Worm (Caenorhabditis elegans) whole organism, mixed stage, embryonic: Measurements from ENCODE around the gene T22G5.3.

ENCODE experiments used
- M03D4.4 ChIP-seq: sonication (generic microtip); optimal IDR thresholded peaks from 2 replicates; lab custom pipeline; 2017; ENCODE audit warnings: mild to moderate bottlenecking, missing genetic modification characterization, missing compliant biosample characterization
- bed-3 ChIP-seq: fragments of 200-800 bp; sonication (Bioruptor generic); optimal IDR thresholded peaks from 3 replicates; lab custom pipeline; 2018; ENCODE audit warnings: mild to moderate bottlenecking, missing genetic modification characterization, moderate library complexity, missing compliant biosample characterization
- blmp-1 ChIP-seq: fragments of 150-350 bp; optimal IDR thresholded peaks from 2 replicates; lab custom pipeline; 2014; ENCODE audit warnings: missing biosample characterization, missing genetic modification characterization
- ceh-43 ChIP-seq: fragments of 200-800 bp; sonication (Bioruptor generic); optimal IDR thresholded peaks from 2 replicates; lab custom pipeline; 2018; ENCODE audit warnings: mild to moderate bottlenecking, missing genetic modification characterization, moderate library complexity, missing compliant biosample characterization
- ceh-83 ChIP-seq: fragments of 200-800 bp; sonication (Bioruptor generic); optimal IDR thresholded peaks from 2 replicates; lab custom pipeline; 2018; ENCODE audit warnings: mild to moderate bottlenecking, missing genetic modification characterization, missing compliant biosample characterization
- ces-1 ChIP-seq: fragments of 150-350 bp; optimal IDR thresholded peaks from 2 replicates; lab custom pipeline; 2014; ENCODE audit warnings: missing biosample characterization, missing genetic modification reagents, missing genetic modification characterization
- cnd-1 ChIP-seq: fragments of 200-800 bp; sonication (Bioruptor generic); optimal IDR thresholded peaks from 2 replicates; lab custom pipeline; 2018; ENCODE audit warnings: mild to moderate bottlenecking, missing genetic modification characterization, missing compliant biosample characterization
- drap-1 ChIP-seq: fragments of 200-800 bp; sonication (Bioruptor generic); optimal IDR thresholded peaks from 3 replicates; lab custom pipeline; 2018; ENCODE audit warnings: mild to moderate bottlenecking, missing genetic modification characterization, missing compliant biosample characterization
- elt-1 ChIP-seq: sonication (generic microtip); optimal IDR thresholded peaks from 2 replicates; lab custom pipeline; 2017; ENCODE audit warnings: missing genetic modification characterization, mild to moderate bottlenecking, missing compliant biosample characterization, antibody characterized with exemption, moderate library complexity, borderline replicate concordance; ENCODE audit not compliant: insufficient read depth
- flh-1 ChIP-seq: fragments of 200-800 bp; sonication (Bioruptor generic); optimal IDR thresholded peaks from 2 replicates; lab custom pipeline; 2018; ENCODE audit warnings: mild to moderate bottlenecking, missing genetic modification characterization, moderate library complexity, missing compliant biosample characterization
- ham-2 ChIP-seq: fragments of 200-800 bp; sonication (Bioruptor generic); optimal IDR thresholded peaks from 2 replicates; lab custom pipeline; 2018; ENCODE audit warnings: mild to moderate bottlenecking, missing genetic modification characterization, missing compliant biosample characterization
- hlh-1 ChIP-seq: fragments of 150-350 bp; optimal IDR thresholded peaks from 2 replicates; lab custom pipeline; 2014; ENCODE audit warnings: missing biosample characterization, missing genetic modification reagents, missing genetic modification characterization
- lin-13 ChIP-seq: fragments of 150-350 bp; optimal IDR thresholded peaks from 2 replicates; lab custom pipeline; 2014; ENCODE audit warnings: missing biosample characterization, missing genetic modification characterization
- lin-32 ChIP-seq: fragments of 200-800 bp; sonication (Bioruptor generic); optimal IDR thresholded peaks from 2 replicates; lab custom pipeline; 2018; ENCODE audit warnings: mild to moderate bottlenecking, missing genetic modification characterization, missing compliant biosample characterization
- lsy-2 ChIP-seq: fragments of 150-350 bp; optimal IDR thresholded peaks from 2 replicates; lab custom pipeline; 2014; ENCODE audit warnings: missing biosample characterization, missing genetic modification characterization
- mab-5 ChIP-seq: fragments of 150-350 bp; optimal IDR thresholded peaks from 2 replicates; lab custom pipeline; 2014; ENCODE audit warnings: missing biosample characterization, missing genetic modification characterization
- mep-1 ChIP-seq: fragments of 150-350 bp; optimal IDR thresholded peaks from 2 replicates; lab custom pipeline; 2017; ENCODE audit warnings: missing biosample characterization, missing genetic modification reagents, missing genetic modification characterization, inconsistent platforms
- mls-2 ChIP-seq: sonication (generic microtip); optimal IDR thresholded peaks from 2 replicates; lab custom pipeline; 2016; ENCODE audit warnings: mild to moderate bottlenecking, missing genetic modification characterization, moderate library complexity, missing compliant biosample characterization
- nhr-12 ChIP-seq: fragments of 150-350 bp; optimal IDR thresholded peaks from 2 replicates; lab custom pipeline; 2014; ENCODE audit warnings: missing biosample characterization, missing genetic modification characterization
- nhr-2 ChIP-seq: fragments of 150-350 bp; optimal IDR thresholded peaks from 2 replicates; lab custom pipeline; 2014; ENCODE audit warnings: missing biosample characterization, missing genetic modification characterization
- nhr-237 ChIP-seq: fragments of 150-350 bp; optimal IDR thresholded peaks from 2 replicates; lab custom pipeline; 2014; ENCODE audit warnings: missing biosample characterization, missing genetic modification characterization
- nhr-28 ChIP-seq: fragments of 150-350 bp; optimal IDR thresholded peaks from 2 replicates; lab custom pipeline; 2014; ENCODE audit warnings: missing biosample characterization, missing genetic modification characterization
- nhr-76 ChIP-seq: sonication (generic microtip); optimal IDR thresholded peaks from 2 replicates; lab custom pipeline; 2017; ENCODE audit warnings: missing biosample characterization, missing genetic modification characterization
- pha-4 ChIP-seq: fragments of 150-350 bp; optimal IDR thresholded peaks from 2 replicates; lab custom pipeline; 2018; ENCODE audit warnings: missing biosample characterization, missing genetic modification reagents, missing genetic modification characterization
- sem-2 ChIP-seq: fragments of 200-800 bp; sonication (Bioruptor generic); optimal IDR thresholded peaks from 2 replicates; lab custom pipeline; 2018; ENCODE audit warnings: mild to moderate bottlenecking, missing genetic modification characterization, missing compliant biosample characterization
- snpc-4 ChIP-seq: fragments of 150-350 bp; optimal IDR thresholded peaks from 2 replicates; lab custom pipeline; 2014; ENCODE audit warnings: missing biosample characterization, missing genetic modification characterization
- sptf-1 ChIP-seq: sonication (generic microtip); optimal IDR thresholded peaks from 2 replicates; lab custom pipeline; 2017; ENCODE audit warnings: mild to moderate bottlenecking, missing genetic modification characterization, moderate library complexity, missing compliant biosample characterization
- tbx-8 ChIP-seq: fragments of 200-800 bp; sonication (Bioruptor generic); optimal IDR thresholded peaks from 2 replicates; lab custom pipeline; 2018; ENCODE audit warnings: mild to moderate bottlenecking, missing genetic modification characterization, moderate library complexity, missing compliant biosample characterization
- unc-120 ChIP-seq: sonication (generic microtip); optimal IDR thresholded peaks from 2 replicates; lab custom pipeline; 2017; ENCODE audit warnings: missing genetic modification characterization, missing compliant biosample characterization; ENCODE audit not compliant: poor library complexity, severe bottlenecking
- unc-39 ChIP-seq: fragments of 150-350 bp; optimal IDR thresholded peaks from 2 replicates; lab custom pipeline; 2014; ENCODE audit warnings: missing biosample characterization, missing genetic modification characterization
- unc-62 ChIP-seq: fragments of 150-350 bp; optimal IDR thresholded peaks from 2 replicates; lab custom pipeline; 2014; ENCODE audit warnings: missing biosample characterization, missing genetic modification reagents, missing genetic modification characterization
- zip-8 ChIP-seq: fragments of 150-350 bp; optimal IDR thresholded peaks from 2 replicates; lab custom pipeline; 2014; ENCODE audit warnings: missing biosample characterization, missing genetic modification characterization
- ztf-11 ChIP-seq: fragments of 150-350 bp; optimal IDR thresholded peaks from 2 replicates; lab custom pipeline; 2014; ENCODE audit warnings: missing biosample characterization, missing genetic modification characterization

Gene T22G5.3

DNA sequence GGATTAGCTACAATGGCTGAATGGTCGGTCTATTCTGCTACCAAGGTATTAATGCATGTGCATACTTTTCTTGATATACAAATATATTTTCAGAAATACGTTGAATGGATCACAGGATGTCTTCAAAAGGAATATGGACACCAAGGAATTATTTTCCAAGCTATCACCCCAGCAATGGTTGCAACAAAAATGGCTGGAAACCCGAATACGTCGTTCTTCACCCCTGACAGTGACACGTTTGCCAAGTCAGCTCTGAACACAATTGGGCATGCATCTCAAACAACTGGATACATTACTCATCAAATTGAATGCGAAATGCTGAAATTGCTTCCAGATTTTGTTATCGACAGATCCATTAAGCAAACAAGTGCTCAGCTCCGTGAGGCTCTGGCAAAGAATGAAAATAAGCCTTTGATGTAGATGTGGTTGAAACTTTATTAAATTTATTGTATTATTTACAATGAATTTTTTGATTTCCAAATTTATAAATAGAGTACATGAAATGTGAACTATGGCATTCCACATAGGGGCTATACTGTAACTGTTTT, 26.9 kb downstream of the T22G5.3 start:
- TF ChIP-seq nhr-12 (tag; lab: Kevin White, UChicago) (no peak), snpc-4 (tag; lab: Kevin White, UChicago) (no peak), cnd-1 (tag; lab: Kevin White, UChicago) (no peak), ham-2 (GFP tag; lab: Kevin White, UChicago) (no peak), hlh-1 (tag; lab: Kevin White, UChicago) (no peak), ces-1 (GFP tag; lab: Kevin White, UChicago) (no peak), ztf-11 (no peak), nhr-2 (tag; lab: Kevin White, UChicago) (no peak), lsy-2 (tag; lab: Kevin White, UChicago) (no peak), drap-1 (GFP tag; lab: Kevin White, UChicago) (no peak), elt-1 (tag; lab: Kevin White, UChicago) (no peak), sptf-1 (no peak), flh-1 (GFP tag; lab: Kevin White, UChicago) (no peak)
- TF ChIP-seq, all 35 proteins: peak for 0

DNA sequence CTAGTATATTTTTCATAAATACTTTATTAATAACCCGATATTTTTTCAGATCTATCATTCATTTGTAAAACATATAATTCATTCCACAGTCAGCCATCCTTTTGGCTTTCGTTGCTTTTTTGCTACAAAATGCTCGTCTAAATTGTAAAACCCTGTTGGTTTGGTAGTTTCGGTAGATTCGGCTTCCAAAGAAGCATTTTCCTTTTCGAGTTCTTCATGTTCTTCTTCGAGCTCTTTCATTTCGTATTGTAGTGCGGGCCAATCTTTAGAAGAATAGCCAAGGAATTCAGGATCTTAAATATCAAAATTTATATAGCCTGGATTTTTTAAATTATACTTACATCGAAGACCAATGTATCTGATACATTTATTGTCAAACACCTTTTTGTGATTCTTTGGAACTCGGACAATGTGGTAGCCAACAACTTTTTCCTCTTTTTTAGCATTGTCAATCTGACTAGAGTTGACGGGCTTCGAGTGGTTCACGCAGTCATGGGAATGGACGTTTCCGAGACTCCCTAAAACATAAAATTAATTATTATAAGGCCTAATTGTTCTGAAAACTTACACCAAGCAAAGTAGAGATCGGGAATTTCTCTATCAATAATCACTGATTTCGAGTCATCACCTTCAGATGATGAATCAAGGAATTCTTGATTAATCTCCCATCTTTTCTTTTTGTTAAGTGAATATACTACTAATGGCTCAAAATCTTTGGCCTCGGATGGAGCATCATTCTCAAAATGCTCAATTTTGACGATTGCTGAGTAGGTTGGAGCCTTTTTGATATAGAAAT, 27.6 kb downstream of the T22G5.3 start:
- TF ChIP-seq nhr-237 (tag; lab: Kevin White, UChicago), result no peak
- no peak for TF ChIP-seq sem-2 (GFP tag; lab: Kevin White, UChicago)
- no peak for TF ChIP-seq unc-120 (tag; lab: Kevin White, UChicago)
- TF ChIP-seq lin-13 (tag; lab: Kevin White, UChicago), result no peak
- TF ChIP-seq ces-1 (GFP tag; lab: Kevin White, UChicago), result no peak
- no peak for TF ChIP-seq snpc-4 (tag; lab: Kevin White, UChicago)
- TF ChIP-seq unc-62 (GFP tag; lab: Kevin White, UChicago), result no peak
- no peak for TF ChIP-seq bed-3
- TF ChIP-seq tbx-8 (GFP tag; lab: Kevin White, UChicago), result no peak
- TF ChIP-seq drap-1 (GFP tag; lab: Kevin White, UChicago), result no peak
- TF ChIP-seq cnd-1 (tag; lab: Kevin White, UChicago), result no peak
- TF ChIP-seq nhr-12 (tag; lab: Kevin White, UChicago), result no peak
- TF ChIP-seq flh-1 (GFP tag; lab: Kevin White, UChicago), result no peak
- no peak for TF ChIP-seq ceh-83
- TF ChIP-seq zip-8, result no peak
- TF ChIP-seq hlh-1 (tag; lab: Kevin White, UChicago), result no peak
- no peak for TF ChIP-seq lin-32 (GFP tag; lab: Kevin White, UChicago)
- TF ChIP-seq nhr-76 (tag; lab: Kevin White, UChicago), result no peak

DNA sequence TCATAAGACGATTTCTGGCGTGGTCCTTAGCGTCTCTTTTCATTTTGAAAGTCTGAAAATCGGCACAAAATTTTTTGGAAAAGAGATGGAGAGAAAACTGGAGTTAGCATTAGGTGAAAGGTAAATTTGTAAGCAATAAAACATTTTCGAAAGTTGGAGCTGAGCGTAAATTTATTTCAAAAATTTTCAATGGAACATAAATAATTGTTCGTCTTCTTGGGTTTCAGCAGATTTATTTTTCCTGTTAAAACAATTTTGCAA, 28.1 kb downstream of the T22G5.3 start, which contains the start of gene C06B3.6:
C06B3.6 (minus strand) TSS at position 52 of the 261 bp plus-strand sequence.
- no peak for TF ChIP-seq mab-5 (tag; lab: Kevin White, UChicago)
- no peak for TF ChIP-seq drap-1 (GFP tag; lab: Kevin White, UChicago)
- no peak for TF ChIP-seq nhr-76 (tag; lab: Kevin White, UChicago)
- no peak for TF ChIP-seq cnd-1 (tag; lab: Kevin White, UChicago)
- no peak for TF ChIP-seq unc-39 (tag; lab: Kevin White, UChicago)

DNA sequence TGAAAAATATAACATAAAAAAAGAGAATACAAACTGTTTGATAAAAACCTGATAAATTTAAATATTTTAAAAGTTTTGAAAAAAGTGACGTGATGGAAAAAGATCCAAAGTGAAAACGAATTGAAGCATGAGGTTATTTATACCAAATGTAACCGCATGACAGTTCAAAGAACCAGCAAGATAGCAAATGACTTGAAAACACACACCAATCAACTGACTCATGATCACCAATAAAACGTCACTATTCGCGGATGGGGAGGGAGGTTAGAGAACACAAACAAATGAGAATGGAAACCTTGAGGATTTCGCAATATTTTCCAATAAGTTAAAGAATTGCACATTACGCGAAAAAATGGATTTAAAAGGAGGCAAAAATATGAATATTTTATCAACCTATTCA, 28.7 kb downstream of the T22G5.3 start, which contains the start of gene C06B3.7:
C06B3.7 (plus strand) TSS at position 287 of the 400 bp plus-strand sequence.
- no peak for TF ChIP-seq cnd-1 (tag; lab: Kevin White, UChicago)
- no peak for TF ChIP-seq elt-1 (tag; lab: Kevin White, UChicago)
- TF ChIP-seq ceh-83, result no peak
- TF ChIP-seq drap-1 (GFP tag; lab: Kevin White, UChicago), result no peak
- TF ChIP-seq nhr-237 (tag; lab: Kevin White, UChicago), result no peak
- TF ChIP-seq mab-5 (tag; lab: Kevin White, UChicago), result no peak
- no peak for TF ChIP-seq sptf-1
- TF ChIP-seq pha-4 (tag; lab: Kevin White, UChicago), result no peak
- TF ChIP-seq flh-1 (GFP tag; lab: Kevin White, UChicago), result no peak

DNA sequence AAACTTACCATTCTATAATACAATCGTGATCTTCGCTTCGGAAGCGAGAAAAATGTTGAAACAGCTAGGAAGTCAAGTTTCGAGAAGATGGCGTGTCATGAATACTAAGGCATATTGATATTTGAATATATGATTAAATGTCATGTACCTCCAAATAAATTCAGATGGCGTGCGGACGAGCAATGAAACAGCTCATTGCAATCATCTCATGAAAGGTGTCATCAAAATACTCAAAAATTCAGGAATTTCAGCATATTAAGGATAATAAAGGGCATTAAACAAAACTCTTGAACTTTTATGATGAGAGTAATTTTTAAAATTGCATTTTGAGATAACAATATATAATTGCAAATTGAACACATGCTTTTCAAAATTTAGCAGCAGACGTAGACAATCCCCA, 34.7 kb downstream of the T22G5.3 start, which contains the start of gene gcy-32:
gcy-32 (minus strand) TSS at position 101 of the 400 bp plus-strand sequence.
- no peak for TF ChIP-seq M03D4.4 (tag; lab: Kevin White, UChicago)
- no peak for TF ChIP-seq mls-2 (tag; lab: Kevin White, UChicago)
- no peak for TF ChIP-seq cnd-1 (tag; lab: Kevin White, UChicago)
- no peak for TF ChIP-seq hlh-1 (tag; lab: Kevin White, UChicago)
- TF ChIP-seq pha-4 (tag; lab: Kevin White, UChicago), result no peak
- no peak for TF ChIP-seq zip-8
- TF ChIP-seq sptf-1, result no peak
- no peak for TF ChIP-seq nhr-28
- TF ChIP-seq lsy-2 (tag; lab: Kevin White, UChicago), result no peak
- TF ChIP-seq flh-1 (GFP tag; lab: Kevin White, UChicago), result no peak
- no peak for TF ChIP-seq drap-1 (GFP tag; lab: Kevin White, UChicago)
- no peak for TF ChIP-seq blmp-1
- TF ChIP-seq mep-1 (tag; lab: Kevin White, UChicago), result no peak
- TF ChIP-seq unc-39 (tag; lab: Kevin White, UChicago), result no peak
- no peak for TF ChIP-seq ham-2 (GFP tag; lab: Kevin White, UChicago)
- no peak for TF ChIP-seq nhr-76 (tag; lab: Kevin White, UChicago)
- no peak for TF ChIP-seq ceh-43 (GFP tag; lab: Kevin White, UChicago)
- TF ChIP-seq nhr-2 (tag; lab: Kevin White, UChicago), result no peak
- no peak for TF ChIP-seq unc-120 (tag; lab: Kevin White, UChicago)
- TF ChIP-seq lin-32 (GFP tag; lab: Kevin White, UChicago), result no peak
